Worm (Caenorhabditis elegans): ENCODE data around the gene nhr-72.

- no peak for TF ChIP-seq T26A8.4 (GFP tag; IDR thresholded peaks at IDR 0.05)
- no peak for TF ChIP-seq lin-29 (GFP tag; IDR thresholded peaks at IDR 0.05)
- no peak for TF ChIP-seq lin-39 (tag; optimal IDR thresholded peaks at IDR 0.05)
- no peak for TF ChIP-seq T20F7.1 (GFP tag; optimal IDR thresholded peaks at IDR 0.05)
- TF ChIP-seq nhr-25 (tag; optimal IDR thresholded peaks at IDR 0.05; ENCODE audit: borderline replicate concordance, insufficient read depth) = no peak
- no peak for TF ChIP-seq mdl-1 (tag; optimal IDR thresholded peaks at IDR 0.05)
- TF ChIP-seq snpc-4 (tag; optimal IDR thresholded peaks at IDR 0.05) = no peak
- no peak for TF ChIP-seq ama-1 (optimal IDR thresholded peaks at IDR 0.05)
- no peak for TF ChIP-seq pha-4 (GFP tag; IDR thresholded peaks at IDR 0.05)
- no peak for TF ChIP-seq pha-4 (tag; optimal IDR thresholded peaks at IDR 0.05)
- no peak for TF ChIP-seq unc-39 (tag; optimal IDR thresholded peaks at IDR 0.05)
- TF ChIP-seq ztf-11 (tag; optimal IDR thresholded peaks at IDR 0.05) = no peak
- no peak for TF ChIP-seq R02D3.7 (tag; optimal IDR thresholded peaks at IDR 0.05)
- no peak for TF ChIP-seq aha-1 (tag)
Observed at ce11 chrII:3877874-3878273, 27.3 kb upstream of the nhr-72 start, which contains the start of gene sdz-7.
